Worm (Caenorhabditis elegans): Measurements from ENCODE around the gene T06D4.6.

DNA sequence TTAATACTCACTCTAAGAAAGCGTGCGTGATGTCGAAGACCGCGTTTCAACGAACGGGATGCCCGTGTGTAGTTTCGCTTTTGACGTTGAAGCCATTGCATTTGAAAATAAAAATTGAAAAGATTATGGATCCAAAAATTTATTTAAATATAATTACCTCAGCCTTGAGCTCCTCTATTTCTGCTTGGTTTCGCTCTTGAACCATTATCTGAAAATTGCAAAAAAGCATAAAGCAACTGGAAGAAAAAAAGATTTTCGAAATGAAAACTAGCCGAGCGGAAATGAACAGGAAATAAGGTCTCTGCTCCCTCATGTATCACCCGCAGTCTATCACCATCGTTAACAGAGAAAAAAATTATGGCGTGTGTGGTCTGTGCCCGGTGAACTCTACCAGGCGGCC is 20.3 kb downstream of the T06D4.6 start, which contains the start of gene Y49F6C.6:
- no peak for TF ChIP-seq xnd-1 (tag; optimal IDR thresholded peaks at IDR 0.05)
- no peak for TF ChIP-seq ceh-58 (GFP tag; IDR thresholded peaks at IDR 0.05)
- no peak for TF ChIP-seq unc-62 (GFP tag; optimal IDR thresholded peaks at IDR 0.05)
- no peak for TF ChIP-seq T07F8.4 (tag; optimal IDR thresholded peaks at IDR 0.05)
- no peak for TF ChIP-seq B0035.1 (tag; optimal IDR thresholded peaks at IDR 0.05)
- no peak for TF ChIP-seq mcd-1 (GFP tag; IDR thresholded peaks at IDR 0.05)
- no peak for TF ChIP-seq dpl-1 (GFP tag; optimal IDR thresholded peaks at IDR 0.05)
- no peak for TF ChIP-seq K11D2.4 (GFP tag; IDR thresholded peaks at IDR 0.05)
